Worm (Caenorhabditis elegans) whole organism, L4 larva: Measurements from ENCODE around the gene ZK355.8.
A peak's percentile ranks its signal among the peaks of the same experiment; 100 is the strongest.

Source experiments
- D1046.2 ChIP-seq: fragments of 200-800 bp; sonication (Bioruptor generic); IDR thresholded peaks from 2 replicates; pipeline ENCODE4 v1.3.6; 2022; ENCODE audit warnings: missing genetic modification characterization, missing compliant biosample characterization
- F37D6.2 ChIP-seq: sonication (generic microtip); optimal IDR thresholded peaks from 2 replicates; lab custom pipeline; 2016; ENCODE audit warnings: mild to moderate bottlenecking, missing genetic modification characterization, missing compliant biosample characterization
- F44E2.7 ChIP-seq: fragments of 200-800 bp; sonication (Bioruptor generic); IDR thresholded peaks from 2 replicates; pipeline ENCODE4 v2.1.2; 2022; ENCODE audit warnings: missing genetic modification characterization, missing compliant biosample characterization
- T26A8.4 ChIP-seq: fragments of 200-800 bp; sonication (Bioruptor generic); IDR thresholded peaks from 2 replicates; pipeline ENCODE4 v1.3.6; 2022; ENCODE audit warnings: missing genetic modification characterization, missing compliant biosample characterization
- Y105C5A.15 ChIP-seq: fragments of 200-800 bp; sonication (Bioruptor generic); IDR thresholded peaks from 2 replicates; pipeline ENCODE4 v1.3.6; 2022; ENCODE audit warnings: missing genetic modification characterization, missing compliant biosample characterization
- Y75B8A.6 ChIP-seq: fragments of 200-800 bp; sonication (Bioruptor generic); IDR thresholded peaks from 2 replicates; pipeline ENCODE4 v1.3.6; 2022; ENCODE audit warnings: missing genetic modification reagents, missing genetic modification characterization, missing compliant biosample characterization
- ZK337.2 ChIP-seq: fragments of 200-800 bp; sonication (Bioruptor generic); IDR thresholded peaks from 2 replicates; pipeline ENCODE4 v1.3.6; 2022; ENCODE audit warnings: missing genetic modification reagents, missing genetic modification characterization, missing compliant biosample characterization
- ama-1 ChIP-seq: fragments of 150-350 bp; optimal IDR thresholded peaks from 2 replicates; lab custom pipeline; 2014; ENCODE audit warnings: inconsistent platforms, mixed read lengths
- arid-1 ChIP-seq: fragments of 200-800 bp; sonication (Bioruptor generic); conservative IDR thresholded peaks from 2 replicates; pipeline ENCODE4 v1.3.6; 2022; ENCODE audit warnings: missing genetic modification reagents, missing genetic modification characterization, missing compliant biosample characterization
- attf-4 ChIP-seq: sonication (generic microtip); optimal IDR thresholded peaks from 3 replicates; lab custom pipeline; 2017; ENCODE audit warnings: missing biosample characterization, missing genetic modification characterization
- ceh-20 ChIP-seq: fragments of 200-800 bp; sonication (Bioruptor generic); IDR thresholded peaks from 2 replicates; pipeline ENCODE4 v1.3.6; 2022; ENCODE audit warnings: missing genetic modification reagents, missing genetic modification characterization, missing compliant biosample characterization
- ceh-44 ChIP-seq: fragments of 200-800 bp; sonication (Bioruptor generic); IDR thresholded peaks from 2 replicates; pipeline ENCODE4 v1.3.6; 2022; ENCODE audit warnings: missing genetic modification reagents, missing genetic modification characterization, missing compliant biosample characterization
- ceh-62 ChIP-seq: sonication (generic microtip); optimal IDR thresholded peaks from 2 replicates; lab custom pipeline; 2017; ENCODE audit warnings: missing biosample characterization, missing genetic modification characterization
- ceh-82 ChIP-seq: sonication (generic microtip); optimal IDR thresholded peaks from 2 replicates; lab custom pipeline; 2017; ENCODE audit warnings: missing biosample characterization, missing genetic modification characterization
- cey-2 ChIP-seq: sonication (generic microtip); optimal IDR thresholded peaks from 3 replicates; lab custom pipeline; 2017; ENCODE audit warnings: missing genetic modification characterization, mild to moderate bottlenecking, missing compliant biosample characterization, antibody characterized with exemption, borderline replicate concordance; ENCODE audit not compliant: insufficient read depth
- daf-12 ChIP-seq: fragments of 150-350 bp; optimal IDR thresholded peaks from 2 replicates; lab custom pipeline; 2014; ENCODE audit warnings: missing biosample characterization, missing genetic modification reagents, missing genetic modification characterization
- daf-16 ChIP-seq, 3 experiments: sonication (generic microtip); optimal IDR thresholded peaks; 2 replicates each; lab custom pipeline; 2016 to 2017; ENCODE audit warnings: missing genetic modification characterization in 3 of 3, missing genetic modification reagents in 3 of 3, mild to moderate bottlenecking in 2 of 3, missing compliant biosample characterization in 2 of 3, missing biosample characterization in 1 of 3, moderate library complexity in 1 of 3
- daf-19 ChIP-seq: fragments of 200-800 bp; sonication (Bioruptor generic); conservative IDR thresholded peaks from 2 replicates; pipeline ENCODE4 v1.3.6; 2022; ENCODE audit warnings: missing genetic modification characterization, missing compliant biosample characterization
- daf-8 ChIP-seq: fragments of 200-800 bp; sonication (Bioruptor generic); IDR thresholded peaks from 2 replicates; pipeline ENCODE4 v1.3.6; 2022; ENCODE audit warnings: missing genetic modification characterization, missing compliant biosample characterization
- dmd-6 ChIP-seq: fragments of 200-800 bp; sonication (Bioruptor generic); IDR thresholded peaks from 2 replicates; pipeline ENCODE4 v1.3.6; 2022; ENCODE audit warnings: missing genetic modification reagents, missing genetic modification characterization, missing compliant biosample characterization
- dmd-8 ChIP-seq: fragments of 200-800 bp; sonication (Bioruptor generic); IDR thresholded peaks from 2 replicates; pipeline ENCODE4 v1.3.6; 2022; ENCODE audit warnings: missing genetic modification characterization, missing compliant biosample characterization
- dve-1 ChIP-seq: sonication (generic microtip); optimal IDR thresholded peaks from 2 replicates; lab custom pipeline; 2017; ENCODE audit warnings: antibody characterized with exemption, mild to moderate bottlenecking, missing genetic modification characterization, missing compliant biosample characterization; ENCODE audit not compliant: insufficient read depth
- egl-27 ChIP-seq: sonication (generic microtip); optimal IDR thresholded peaks from 3 replicates; lab custom pipeline; 2017; ENCODE audit warnings: missing biosample characterization, missing genetic modification reagents, missing genetic modification characterization
- egl-43 ChIP-seq: fragments of 200-800 bp; sonication (Bioruptor generic); IDR thresholded peaks from 2 replicates; pipeline ENCODE4 v1.3.6; 2022; ENCODE audit warnings: missing genetic modification reagents, missing genetic modification characterization, missing compliant biosample characterization
- fkh-10 ChIP-seq: fragments of 150-350 bp; optimal IDR thresholded peaks from 2 replicates; lab custom pipeline; 2014; ENCODE audit warnings: missing biosample characterization, missing genetic modification reagents, missing genetic modification characterization
- gei-8 ChIP-seq: fragments of 200-800 bp; sonication (Bioruptor generic); optimal IDR thresholded peaks from 2 replicates; lab custom pipeline; 2018; ENCODE audit warnings: mild to moderate bottlenecking, missing genetic modification characterization, missing compliant biosample characterization
- hif-1 ChIP-seq, 2 experiments: sonication (generic microtip); optimal IDR thresholded peaks; 2 replicates each; lab custom pipeline; 2016 to 2017; ENCODE audit warnings: missing compliant biosample characterization in 2 of 2, missing genetic modification characterization in 2 of 2, missing genetic modification reagents in 2 of 2, missing genotype in 2 of 2, mild to moderate bottlenecking in 1 of 2
- hlh-30 ChIP-seq: sonication (generic microtip); optimal IDR thresholded peaks from 2 replicates; lab custom pipeline; 2017; ENCODE audit warnings: antibody characterized with exemption, mild to moderate bottlenecking, missing genetic modification characterization, missing compliant biosample characterization; ENCODE audit not compliant: insufficient read depth
- lin-1 ChIP-seq: fragments of 200-800 bp; sonication (Bioruptor generic); IDR thresholded peaks from 2 replicates; pipeline ENCODE4 v1.3.6; 2022; ENCODE audit warnings: missing genetic modification reagents, missing genetic modification characterization, missing compliant biosample characterization
- lin-13 ChIP-seq: fragments of 150-350 bp; optimal IDR thresholded peaks from 2 replicates; lab custom pipeline; 2014; ENCODE audit warnings: missing biosample characterization, missing genetic modification reagents, missing genetic modification characterization
- lir-3 ChIP-seq: sonication (generic microtip); optimal IDR thresholded peaks from 2 replicates; lab custom pipeline; 2016; ENCODE audit warnings: mild to moderate bottlenecking, missing genetic modification characterization, missing compliant biosample characterization
- lsy-2 ChIP-seq, 2 experiments: fragments of 150-350 bp in 1 of 2; sonication (generic microtip) in 1 of 2; optimal IDR thresholded peaks; 2 replicates each; lab custom pipeline; 2014 to 2017; ENCODE audit warnings: missing biosample characterization in 2 of 2, missing genetic modification characterization in 2 of 2
- madf-9 ChIP-seq: fragments of 200-800 bp; sonication (Bioruptor generic); conservative IDR thresholded peaks from 2 replicates; pipeline ENCODE4 v1.3.6; 2022; ENCODE audit warnings: missing genetic modification reagents, missing genetic modification characterization, missing compliant biosample characterization
- mdl-1 ChIP-seq, 2 experiments: fragments of 150-350 bp in 1 of 2; sonication (generic microtip) in 1 of 2; optimal IDR thresholded peaks; 2 replicates each; lab custom pipeline; 2014 to 2017; ENCODE audit warnings: missing biosample characterization in 2 of 2, missing genetic modification characterization in 2 of 2
- mxl-3 ChIP-seq: fragments of 200-800 bp; sonication (Bioruptor generic); optimal IDR thresholded peaks from 2 replicates; lab custom pipeline; 2018; ENCODE audit warnings: mild to moderate bottlenecking, missing genetic modification characterization, missing compliant biosample characterization
- nhr-10 ChIP-seq: fragments of 150-350 bp; optimal IDR thresholded peaks from 2 replicates; lab custom pipeline; 2014; ENCODE audit warnings: missing biosample characterization, missing genetic modification characterization
- nhr-111 ChIP-seq: fragments of 200-800 bp; sonication (Bioruptor generic); optimal IDR thresholded peaks from 2 replicates; lab custom pipeline; 2018; ENCODE audit warnings: mild to moderate bottlenecking, missing genetic modification characterization, missing compliant biosample characterization
- nhr-25 ChIP-seq: sonication (generic microtip); optimal IDR thresholded peaks from 2 replicates; lab custom pipeline; 2017; ENCODE audit warnings: missing genetic modification characterization, mild to moderate bottlenecking, missing compliant biosample characterization, antibody characterized with exemption, moderate library complexity, borderline replicate concordance; ENCODE audit not compliant: insufficient read depth
- nhr-41 ChIP-seq: fragments of 200-800 bp; sonication (Bioruptor generic); IDR thresholded peaks from 2 replicates; pipeline ENCODE4 v1.3.6; 2022; ENCODE audit warnings: missing genetic modification reagents, missing genetic modification characterization, missing compliant biosample characterization
- nhr-77 ChIP-seq: fragments of 150-350 bp; optimal IDR thresholded peaks from 2 replicates; lab custom pipeline; 2014; ENCODE audit warnings: missing biosample characterization, missing genetic modification characterization
- skn-1 ChIP-seq: fragments of 150-350 bp; optimal IDR thresholded peaks from 2 replicates; lab custom pipeline; 2014; ENCODE audit warnings: missing biosample characterization, missing genetic modification characterization
- snpc-4 ChIP-seq: fragments of 150-350 bp; optimal IDR thresholded peaks from 2 replicates; lab custom pipeline; 2014; ENCODE audit warnings: missing biosample characterization, missing genetic modification characterization
- spr-1 ChIP-seq: sonication (generic microtip); optimal IDR thresholded peaks from 2 replicates; lab custom pipeline; 2016; ENCODE audit warnings: mild to moderate bottlenecking, missing genetic modification characterization, missing compliant biosample characterization
- spr-3 ChIP-seq: fragments of 200-800 bp; sonication (Bioruptor generic); optimal IDR thresholded peaks from 2 replicates; lab custom pipeline; 2018; ENCODE audit warnings: mild to moderate bottlenecking, missing genetic modification characterization, missing compliant biosample characterization
- tag-97 ChIP-seq: fragments of 200-800 bp; sonication (Bioruptor generic); IDR thresholded peaks from 2 replicates; pipeline ENCODE4 v1.3.6; 2022; ENCODE audit warnings: missing genetic modification characterization, missing compliant biosample characterization
- unc-130 ChIP-seq: sonication (generic microtip); optimal IDR thresholded peaks from 2 replicates; lab custom pipeline; 2016; ENCODE audit warnings: missing genetic modification reagents, missing genetic modification characterization, missing compliant biosample characterization
- vab-7 ChIP-seq: fragments of 200-800 bp; sonication (Bioruptor generic); IDR thresholded peaks from 2 replicates; pipeline ENCODE4 v1.3.6; 2022; ENCODE audit warnings: missing genetic modification reagents, missing genetic modification characterization, missing compliant biosample characterization
- zfp-2 ChIP-seq: sonication (generic microtip); optimal IDR thresholded peaks from 2 replicates; lab custom pipeline; 2016; ENCODE audit warnings: mild to moderate bottlenecking, missing genetic modification characterization, missing compliant biosample characterization
- zfp-3 ChIP-seq: fragments of 200-800 bp; sonication (Bioruptor generic); conservative IDR thresholded peaks from 2 replicates; pipeline ENCODE4 v1.3.6; 2022; ENCODE audit warnings: missing genetic modification reagents, missing genetic modification characterization, missing compliant biosample characterization
- zip-11 ChIP-seq: fragments of 200-800 bp; sonication (Bioruptor generic); IDR thresholded peaks from 2 replicates; pipeline ENCODE4 v1.3.6; 2022; ENCODE audit warnings: missing genetic modification characterization, missing compliant biosample characterization

The ZK355.8 gene

ce11 chrII:2973940-2974402 is 46.4 kb downstream of the ZK355.8 start (continued):
- TF ChIP-seq ceh-20 (GFP tag; lab: Robert Waterston, UW) (peak; percentile 99), nhr-111 (GFP tag; lab: Kevin White, UChicago) (peak; percentile 76), lir-3 (tag; lab: Kevin White, UChicago) (no peak), zfp-2 (no peak), lin-1 (peak; percentile 97), egl-43 (GFP tag; lab: Robert Waterston, UW) (peak; percentile 96), Y75B8A.6 (GFP tag; lab: Robert Waterston, UW) (peak; percentile 89), fkh-10 (GFP tag; lab: Kevin White, UChicago) (peak; percentile 91), dmd-8 (GFP tag; lab: Robert Waterston, UW) (peak; percentile 66; the same call in 1 of the 2 replicates), Y105C5A.15 (GFP tag; lab: Robert Waterston, UW) (no peak), egl-27 (tag; lab: Kevin White, UChicago) (no peak), daf-12 (tag; lab: Kevin White, UChicago) (no peak), dve-1 (tag; lab: Kevin White, UChicago) (peak; percentile 98), mxl-3 (peak; percentile 98), daf-16 (GFP tag; optimal IDR thresholded peaks at IDR 0.05; lab: Kevin White, UChicago) (peak in 1 of 2 experiments; percentile 44), daf-16 (tag; optimal IDR thresholded peaks at IDR 0.05; lab: Kevin White, UChicago) (peak; percentile 68), arid-1 (GFP tag; lab: Robert Waterston, UW) (peak; percentile 86), ceh-44 (no peak), F44E2.7 (GFP tag; lab: Robert Waterston, UW) (no peak), zfp-3 (GFP tag; lab: Robert Waterston, UW) (peak; percentile 93), hlh-30 (tag; lab: Kevin White, UChicago) (peak; percentile 97), nhr-10 (tag; lab: Kevin White, UChicago) (peak; percentile 73), hif-1 (tag; optimal IDR thresholded peaks at IDR 0.05; lab: Kevin White, UChicago) (peak in 1 of 2 experiments; percentile 85), snpc-4 (tag; lab: Kevin White, UChicago) (no peak), attf-4 (tag; lab: Kevin White, UChicago) (no peak), ama-1 (lab: Kevin White, UChicago) (peak; percentile 41), zip-11 (GFP tag; lab: Robert Waterston, UW) (no peak), skn-1 (tag; lab: Kevin White, UChicago) (peak; percentile 35), vab-7 (GFP tag; lab: Robert Waterston, UW) (peak; percentile 83), dmd-6 (GFP tag; lab: Robert Waterston, UW) (peak; percentile 100), daf-19 (GFP tag; lab: Robert Waterston, UW) (no peak), unc-130 (no peak), nhr-41 (peak; percentile 97), ceh-82 (tag; lab: Kevin White, UChicago) (no peak), spr-1 (tag; lab: Kevin White, UChicago) (no peak), ZK337.2 (GFP tag; lab: Robert Waterston, UW) (0 out of 2 replicates have a peak, but pooled peaks have one; percentile 6), D1046.2 (GFP tag; lab: Robert Waterston, UW) (peak; percentile 83; the same call in 1 of the 2 replicates), daf-8 (GFP tag; lab: Robert Waterston, UW) (no peak), madf-9 (GFP tag; lab: Robert Waterston, UW) (peak; percentile 94), lsy-2 (tag; optimal IDR thresholded peaks at IDR 0.05; lab: Kevin White, UChicago) (peak; percentile 79 to 87), tag-97 (GFP tag; lab: Robert Waterston, UW) (peak; percentile 81; the same call in 1 of the 2 replicates), nhr-25 (tag; lab: Kevin White, UChicago) (peak; percentile 93), ceh-62 (tag; lab: Kevin White, UChicago) (no peak), lin-13 (GFP tag; lab: Kevin White, UChicago) (peak; percentile 89), nhr-77 (tag; lab: Kevin White, UChicago) (peak; percentile 87), gei-8 (GFP tag; lab: Kevin White, UChicago) (peak; percentile 98), F37D6.2 (peak; percentile 81), T26A8.4 (GFP tag; lab: Robert Waterston, UW) (peak; percentile 96), spr-3 (GFP tag; lab: Kevin White, UChicago) (peak; percentile 91), mdl-1 (tag; optimal IDR thresholded peaks at IDR 0.05; lab: Kevin White, UChicago) (peak; percentile 94 to 98), cey-2 (tag; lab: Kevin White, UChicago) (no peak)
